ENCODE assay signal across 2 worm cellular contexts in genomic region chrIV:12202949-12203348, ce11.
TF ChIP-seq lines count a peak whose summit lies in the region.

Gene F35G2.1, plus strand, starts transcription at chrIV:12203249.

TF ChIP-seq in whole organism, L3 larva, 47 proteins besides CTCF, POLR2A, EP300 and RAD21:
- TF ChIP-seq nhr-12 (tag; optimal IDR thresholded peaks at IDR 0.05; lab: Kevin White, UChicago), result no peak
- TF ChIP-seq pha-4 (tag; optimal IDR thresholded peaks at IDR 0.05; lab: Kevin White, UChicago), result peak; percentile 26
- TF ChIP-seq egl-27 (tag; optimal IDR thresholded peaks at IDR 0.05; lab: Kevin White, UChicago), result no peak
- no peak for TF ChIP-seq nfya-1 (tag; optimal IDR thresholded peaks at IDR 0.05; lab: Kevin White, UChicago; ENCODE audit: insufficient read depth)
- TF ChIP-seq nhr-237 (tag; optimal IDR thresholded peaks at IDR 0.05; lab: Kevin White, UChicago), result no peak

TF ChIP-seq in whole organism, young adult, 124 proteins besides CTCF, POLR2A, EP300 and RAD21:
- TF ChIP-seq cebp-1 (GFP tag; IDR thresholded peaks at IDR 0.05; lab: Robert Waterston, UW), result no peak
- TF ChIP-seq cebp-1 (tag; optimal IDR thresholded peaks at IDR 0.05; lab: Kevin White, UChicago), result no peak
- 0 out of 2 replicates have a peak, but pooled peaks have one; percentile 8 for TF ChIP-seq attf-3 (GFP tag; conservative IDR thresholded peaks at IDR 0.05; lab: Robert Waterston, UW)

Comparison
In these comparisons a context has a peak if more than half of its experiments do, and no peak if none do; other contexts are left out.
1. Of the 6 proteins assayed by ChIP-seq in both whole organism, young adult and whole organism, L3 larva: peak only in whole organism, young adult: none; only in whole organism, L3 larva: pha-4; in both: none; in neither: 5.